Fruit fly (Drosophila melanogaster) whole organism, embryonic: ENCODE data around the gene Agpat2.

Experiments used
- CG10267 ChIP-seq: fragments of 200-800 bp; sonication (Bioruptor generic); optimal IDR thresholded peaks from 2 replicates; lab custom pipeline; 2018; ENCODE audit warnings: missing biosample characterization, mild to moderate bottlenecking, missing genetic modification characterization, moderate library complexity
- CG10565 ChIP-seq: fragments of 200-800 bp; sonication (Bioruptor generic); optimal IDR thresholded peaks from 3 replicates; lab custom pipeline; 2016; ENCODE audit warnings: missing biosample characterization, mild to moderate bottlenecking, missing genetic modification characterization
- CG12071 ChIP-seq: fragments of 200-800 bp; sonication (Bioruptor generic); optimal IDR thresholded peaks from 3 replicates; lab custom pipeline; 2018; ENCODE audit warnings: missing biosample characterization, mild to moderate bottlenecking, missing genetic modification characterization
- CG12236 ChIP-seq: fragments of 200-800 bp; sonication (Bioruptor generic); optimal IDR thresholded peaks from 2 replicates; lab custom pipeline; 2016; ENCODE audit warnings: missing biosample characterization, missing genetic modification characterization
- CG12299 ChIP-seq: fragments of 200-800 bp; sonication (Bioruptor generic); optimal IDR thresholded peaks from 2 replicates; lab custom pipeline; 2018; ENCODE audit warnings: missing biosample characterization, mild to moderate bottlenecking, missing genetic modification characterization
- CG1529 ChIP-seq: fragments of 200-800 bp; sonication (Bioruptor generic); optimal IDR thresholded peaks from 3 replicates; lab custom pipeline; 2018; ENCODE audit warnings: missing biosample characterization, missing genetic modification characterization
- CG2116 ChIP-seq: fragments of 200-800 bp; sonication (Bioruptor generic); optimal IDR thresholded peaks from 3 replicates; lab custom pipeline; 2018; ENCODE audit warnings: missing biosample characterization, mild to moderate bottlenecking, missing genetic modification characterization
- CG2202 ChIP-seq: fragments of 200-800 bp; sonication (Bioruptor generic); optimal IDR thresholded peaks from 2 replicates; lab custom pipeline; 2018; ENCODE audit warnings: missing biosample characterization, mild to moderate bottlenecking, missing genetic modification characterization
- CG2889 ChIP-seq: fragments of 200-800 bp; sonication (Bioruptor generic); IDR thresholded peaks from 3 replicates; pipeline ENCODE4 v1.3.6; 2022; ENCODE audit warnings: missing biosample characterization, missing genetic modification characterization
- CG30431 ChIP-seq: fragments of 200-800 bp; sonication (Bioruptor generic); optimal IDR thresholded peaks from 2 replicates; lab custom pipeline; 2017; ENCODE audit warnings: missing biosample characterization, missing genetic modification characterization
- CG34376 ChIP-seq: fragments of 200-800 bp; sonication (Bioruptor generic); optimal IDR thresholded peaks from 2 replicates; lab custom pipeline; 2018; ENCODE audit warnings: missing biosample characterization, mild to moderate bottlenecking, missing genetic modification characterization
- CG3726 ChIP-seq: fragments of 200-800 bp; sonication (Bioruptor generic); IDR thresholded peaks from 3 replicates; pipeline ENCODE4, ENCODE4 v1.3.6; 2022; ENCODE audit warnings: missing biosample characterization, missing genetic modification characterization
- CG3838 ChIP-seq: fragments of 200-800 bp; sonication (Bioruptor generic); optimal IDR thresholded peaks from 3 replicates; lab custom pipeline; 2016; ENCODE audit warnings: missing biosample characterization, missing genetic modification characterization
- CG4328 ChIP-seq: fragments of 200-800 bp; sonication (Bioruptor generic); optimal IDR thresholded peaks from 3 replicates; lab custom pipeline; 2017; ENCODE audit warnings: missing biosample characterization, missing genetic modification reagents, missing genetic modification characterization
- CG6689 ChIP-seq: fragments of 200-800 bp; sonication (Bioruptor generic); IDR thresholded peaks from 2 replicates; pipeline ENCODE4 v1.3.6; 2022; ENCODE audit warnings: missing biosample characterization, missing genetic modification characterization
- CG6813 ChIP-seq: fragments of 200-800 bp; sonication (Bioruptor generic); optimal IDR thresholded peaks from 2 replicates; lab custom pipeline; 2017; ENCODE audit warnings: missing biosample characterization, missing genetic modification characterization, mild to moderate bottlenecking, moderate library complexity, missing genetic modification reagents
- CG7271 ChIP-seq: fragments of 200-800 bp; sonication (Bioruptor generic); optimal IDR thresholded peaks from 2 replicates; lab custom pipeline; 2018; ENCODE audit warnings: missing biosample characterization, mild to moderate bottlenecking, missing genetic modification characterization, moderate library complexity
- CG7928 ChIP-seq: fragments of 200-800 bp; sonication (Bioruptor generic); optimal IDR thresholded peaks from 2 replicates; lab custom pipeline; 2017; ENCODE audit warnings: missing biosample characterization, mild to moderate bottlenecking, missing genetic modification characterization
- CG7963 ChIP-seq: fragments of 200-800 bp; sonication (Bioruptor generic); IDR thresholded peaks from 3 replicates; pipeline ENCODE4 v1.3.6; 2022; ENCODE audit warnings: missing biosample characterization, missing genetic modification characterization; ENCODE audit not compliant: partially characterized antibody
- CG8281 ChIP-seq: fragments of 200-800 bp; sonication (Bioruptor generic); optimal IDR thresholded peaks from 2 replicates; lab custom pipeline; 2018; ENCODE audit warnings: missing biosample characterization, mild to moderate bottlenecking, missing genetic modification characterization, moderate library complexity
- CG9797 ChIP-seq: fragments of 200-800 bp; sonication (Bioruptor generic); optimal IDR thresholded peaks from 3 replicates; lab custom pipeline; 2018; ENCODE audit warnings: missing biosample characterization, mild to moderate bottlenecking, missing genetic modification characterization
- CTCF ChIP-seq: fragments of 200-800 bp; sonication (Bioruptor generic); optimal IDR thresholded peaks from 2 replicates; lab custom pipeline; 2017; ENCODE audit warnings: missing biosample characterization, mild to moderate bottlenecking, missing genetic modification characterization, moderate library complexity
- CoRest ChIP-seq: fragments of 200-800 bp; sonication (Bioruptor generic); optimal IDR thresholded peaks from 3 replicates; lab custom pipeline; 2018; ENCODE audit warnings: missing biosample characterization, mild to moderate bottlenecking, missing genetic modification characterization, moderate library complexity
- D19B ChIP-seq: fragments of 200-800 bp; sonication (Bioruptor generic); optimal IDR thresholded peaks from 2 replicates; lab custom pipeline; 2017; ENCODE audit warnings: missing biosample characterization, mild to moderate bottlenecking, missing genetic modification characterization
- Dek ChIP-seq: fragments of 200-800 bp; sonication (Bioruptor generic); optimal IDR thresholded peaks from 3 replicates; lab custom pipeline; 2019; ENCODE audit warnings: missing biosample characterization, mild to moderate bottlenecking, missing genetic modification characterization, moderate library complexity
- Dll ChIP-seq: fragments of 200-800 bp; sonication (Bioruptor generic); IDR thresholded peaks from 4 replicates; pipeline ENCODE4 v1.3.6; 2022; ENCODE audit warnings: missing biosample characterization, missing genetic modification characterization; ENCODE audit not compliant: partially characterized antibody
- Elba2 ChIP-seq: fragments of 200-800 bp; sonication (Bioruptor generic); optimal IDR thresholded peaks from 3 replicates; lab custom pipeline; 2016; ENCODE audit warnings: missing biosample characterization, missing genetic modification characterization
- HLH4C ChIP-seq: fragments of 200-800 bp; sonication (Bioruptor generic); IDR thresholded peaks from 3 replicates; pipeline ENCODE4 v1.3.6; 2022; ENCODE audit warnings: missing biosample characterization, missing genetic modification characterization; ENCODE audit not compliant: partially characterized antibody
- Hsf ChIP-seq: fragments of 200-800 bp; sonication (Bioruptor generic); optimal IDR thresholded peaks from 3 replicates; lab custom pipeline; 2016; ENCODE audit warnings: missing biosample characterization, missing genetic modification characterization
- NFAT ChIP-seq: fragments of 200-800 bp; sonication (Bioruptor generic); IDR thresholded peaks from 2 replicates; pipeline ENCODE4 v1.3.6; 2022; ENCODE audit warnings: missing biosample characterization, missing genetic modification characterization
- Nf-YB ChIP-seq: fragments of 200-800 bp; sonication (Bioruptor generic); optimal IDR thresholded peaks from 3 replicates; lab custom pipeline; 2019; ENCODE audit warnings: missing biosample characterization, mild to moderate bottlenecking, missing genetic modification characterization, moderate library complexity
- Xrp1 ChIP-seq: fragments of 200-800 bp; sonication (Bioruptor generic); IDR thresholded peaks from 2 replicates; pipeline ENCODE4 v1.3.6; 2022; ENCODE audit warnings: missing biosample characterization, missing genetic modification characterization
- al ChIP-seq: fragments of 200-800 bp; sonication (Bioruptor generic); IDR thresholded peaks from 2 replicates; pipeline ENCODE4 v1.3.6; 2022; ENCODE audit warnings: missing biosample characterization, missing genetic modification characterization
- aop ChIP-seq: fragments of 200-800 bp; sonication (Bioruptor generic); IDR thresholded peaks from 2 replicates; pipeline ENCODE4 v1.3.6; 2022; ENCODE audit warnings: missing biosample characterization, missing genetic modification characterization
- bab2 ChIP-seq: fragments of 200-800 bp; sonication (Bioruptor generic); optimal IDR thresholded peaks from 2 replicates; lab custom pipeline; 2016; ENCODE audit warnings: missing biosample characterization, missing genetic modification characterization
- caup ChIP-seq: fragments of 200-800 bp; sonication (Bioruptor generic); optimal IDR thresholded peaks from 3 replicates; lab custom pipeline; 2017; ENCODE audit warnings: missing biosample characterization, mild to moderate bottlenecking, missing genetic modification characterization, moderate library complexity; ENCODE audit not compliant: severe bottlenecking
- corto ChIP-seq: fragments of 200-800 bp; sonication (Bioruptor generic); optimal IDR thresholded peaks from 2 replicates; lab custom pipeline; 2016; ENCODE audit warnings: missing biosample characterization, mild to moderate bottlenecking, missing genetic modification characterization, moderate library complexity
- grau ChIP-seq: fragments of 200-800 bp; optimal IDR thresholded peaks from 3 replicates; lab custom pipeline; 2019; ENCODE audit warnings: missing biosample characterization, mild to moderate bottlenecking, missing genetic modification characterization, moderate library complexity
- ham ChIP-seq: fragments of 200-800 bp; sonication (Bioruptor generic); IDR thresholded peaks from 2 replicates; pipeline ENCODE4 v1.3.6; 2022; ENCODE audit warnings: missing biosample characterization, missing genetic modification characterization
- ken ChIP-seq: fragments of 200-800 bp; sonication (Bioruptor generic); IDR thresholded peaks from 3 replicates; pipeline ENCODE4 v1.3.6; 2022; ENCODE audit warnings: missing biosample characterization, missing genetic modification characterization
- prd ChIP-seq, 3 experiments: fragments of >200 bp in 2 of 3; fragments of 200-800 bp in 1 of 3; sonication (Bioruptor generic) in 1 of 3; optimal IDR thresholded peaks in 2 of 3; IDR thresholded peaks in 1 of 3; 2 replicates in 2 of 3; 3 replicates in 1 of 3; pipeline versions ENCODE4 v1.3.6 to Lab custom; 2017 to 2022; ENCODE audit warnings: missing biosample characterization in 1 of 3, missing genetic modification characterization in 1 of 3
- psq ChIP-seq: fragments of 200-800 bp; sonication (Bioruptor generic); optimal IDR thresholded peaks from 2 replicates; lab custom pipeline; 2017; ENCODE audit warnings: missing biosample characterization, missing genetic modification characterization
- row ChIP-seq: fragments of 200-800 bp; sonication (Bioruptor generic); IDR thresholded peaks from 3 replicates; pipeline ENCODE4 v1.3.6; 2022; ENCODE audit warnings: missing biosample characterization, missing genetic modification characterization
- schlank ChIP-seq: fragments of 200-800 bp; sonication (Bioruptor generic); optimal IDR thresholded peaks from 2 replicates; lab custom pipeline; 2018; ENCODE audit warnings: missing biosample characterization, mild to moderate bottlenecking, missing genetic modification characterization
- sens-2 ChIP-seq: fragments of 200-800 bp; sonication (Bioruptor generic); IDR thresholded peaks from 2 replicates; pipeline ENCODE4 v1.3.6; 2022; ENCODE audit warnings: missing biosample characterization, missing genetic modification characterization
- seq ChIP-seq: fragments of 200-800 bp; sonication (Bioruptor generic); IDR thresholded peaks from 2 replicates; pipeline ENCODE4 v1.3.6; 2022; ENCODE audit warnings: missing biosample characterization, missing genetic modification characterization
- sna ChIP-seq: fragments of 200-800 bp; sonication (Bioruptor generic); IDR thresholded peaks from 2 replicates; pipeline ENCODE4 v1.3.6; 2022; ENCODE audit warnings: missing biosample characterization, missing genetic modification characterization; ENCODE audit not compliant: partially characterized antibody
- tgo ChIP-seq: fragments of 200-800 bp; sonication (Bioruptor generic); IDR thresholded peaks from 3 replicates; pipeline ENCODE4 v1.3.6; 2022; ENCODE audit warnings: missing biosample characterization, missing genetic modification characterization
- tll ChIP-seq, 2 experiments: fragments of 200-800 bp in 1 of 2; fragments of >200 bp in 1 of 2; sonication (Bioruptor generic) in 1 of 2; optimal IDR thresholded peaks; 2 replicates each; lab custom pipeline; 2017 to 2019; ENCODE audit warnings: missing biosample characterization in 2 of 2, missing genetic modification characterization in 2 of 2, mild to moderate bottlenecking in 1 of 2, moderate library complexity in 1 of 2
- trem ChIP-seq: fragments of 200-800 bp; optimal IDR thresholded peaks from 3 replicates; lab custom pipeline; 2019; ENCODE audit warnings: missing biosample characterization, mild to moderate bottlenecking, missing genetic modification characterization, moderate library complexity
- unpg ChIP-seq: fragments of 200-800 bp; sonication (Bioruptor generic); optimal IDR thresholded peaks from 3 replicates; lab custom pipeline; 2018; ENCODE audit warnings: missing biosample characterization, mild to moderate bottlenecking, missing genetic modification characterization, moderate library complexity

Agpat2 gene

dm6 chr2L:8488735-8489134, 24.9 kb upstream of the Agpat2 start, which contains the start of gene CG13088 (continued):
- TF ChIP-seq seq (GFP tag; lab: Robert Waterston, UW) (no peak), CG34376 (no peak), caup (no peak), CG30431 (GFP tag; lab: Kevin White, UChicago) (no peak), CG7271 (tag; lab: Kevin White, UChicago) (no peak), Xrp1 (GFP tag; lab: Robert Waterston, UW) (peak; percentile 64), schlank (tag; lab: Kevin White, UChicago) (no peak), al (no peak), HLH4C (GFP tag; lab: Robert Waterston, UW) (no peak), CG7928 (GFP tag; lab: Kevin White, UChicago) (no peak), CG10565 (GFP tag; lab: Kevin White, UChicago) (no peak), CG3838 (GFP tag; lab: Kevin White, UChicago) (peak; percentile 29), ham (GFP tag; lab: Robert Waterston, UW) (no peak), CG2116 (GFP tag; lab: Kevin White, UChicago) (peak; percentile 61), CG12299 (tag; lab: Kevin White, UChicago) (no peak), CG2202 (tag; lab: Kevin White, UChicago) (no peak), Nf-YB (GFP tag; lab: Kevin White, UChicago) (no peak), CG9797 (GFP tag; lab: Kevin White, UChicago) (no peak), ken (peak; percentile 39; the same call in 1 of the 3 replicates), grau (no peak), trem (peak; percentile 70), Hsf (peak; percentile 36), CG7963 (GFP tag; lab: Robert Waterston, UW) (no peak), tgo (GFP tag; lab: Robert Waterston, UW) (no peak), D19B (GFP tag; lab: Kevin White, UChicago) (no peak), CG3726 (GFP tag; lab: Robert Waterston, UW) (no peak), CG6689 (GFP tag; lab: Robert Waterston, UW) (no peak), NFAT (GFP tag; lab: Robert Waterston, UW) (no peak; the same call in 1 of the 2 replicates), CG6813 (GFP tag; lab: Kevin White, UChicago) (no peak), CG4328 (no peak), sna (GFP tag; lab: Robert Waterston, UW) (no peak), CG12236 (GFP tag; lab: Kevin White, UChicago) (no peak), CG8281 (no peak), Dek (tag; lab: Kevin White, UChicago) (peak; percentile 6), CG2889 (GFP tag; lab: Robert Waterston, UW) (no peak), aop (GFP tag; lab: Robert Waterston, UW) (no peak), bab2 (peak; percentile 50), CTCF (GFP tag; lab: Kevin White, UChicago) (peak; percentile 58), Elba2 (GFP tag; lab: Kevin White, UChicago) (peak; percentile 32), sens-2 (GFP tag; lab: Robert Waterston, UW) (no peak), psq (GFP tag; lab: Kevin White, UChicago) (no peak), CG10267 (peak; percentile 98), row (GFP tag; lab: Robert Waterston, UW) (no peak), Dll (no peak), unpg (no peak), prd (optimal IDR thresholded peaks at IDR 0.05; lab: Kevin White, UChicago) (no peak), prd (GFP tag; IDR thresholded peaks at IDR 0.05; lab: Robert Waterston, UW) (no peak), tll (GFP tag; optimal IDR thresholded peaks at IDR 0.05; lab: Kevin White, UChicago) (peak in 1 of 2 experiments; percentile 11), CG12071 (no peak), CoRest (tag; lab: Kevin White, UChicago) (peak; percentile 56), corto (GFP tag; lab: Kevin White, UChicago) (no peak), CG1529 (GFP tag; lab: Kevin White, UChicago) (no peak)
